Fruit fly (Drosophila melanogaster): Measurements from ENCODE around the gene Nepl6.
A peak's percentile ranks its signal among the peaks of the same experiment; 100 is the strongest.

Gene Nepl6

DNA sequence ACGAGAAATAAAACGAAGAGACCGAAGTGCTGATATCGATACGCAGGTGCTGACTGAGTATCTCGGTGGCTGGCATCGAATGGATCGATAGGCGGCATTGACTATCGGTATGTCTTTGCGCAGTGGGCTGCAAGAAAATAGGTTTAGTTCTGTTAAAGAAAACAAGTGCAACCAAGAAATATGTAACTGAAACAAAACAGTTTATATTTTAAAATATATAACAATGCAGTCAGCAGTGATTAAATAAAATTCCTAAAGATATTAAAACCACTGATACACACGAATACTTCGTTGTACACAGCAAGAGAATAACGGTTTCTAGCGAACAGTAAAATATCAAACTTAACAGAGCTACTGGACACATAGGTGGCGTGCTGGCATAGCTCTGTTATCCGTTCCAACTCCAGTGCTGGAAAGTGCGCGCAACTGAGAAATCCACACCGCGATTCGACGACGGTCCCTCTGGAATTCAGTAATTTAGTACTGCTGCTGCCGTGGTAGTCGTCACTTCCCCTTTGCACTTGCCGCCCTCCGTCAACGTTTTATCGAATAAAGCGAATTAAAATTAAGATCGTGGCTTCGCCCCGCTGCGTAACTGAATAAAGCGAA lies 46.8 kb downstream of the Nepl6 start, which contains the start of the genes Pez and Cpr (continued):
- TF ChIP-seq pan (optimal IDR thresholded peaks at IDR 0.05) (no peak), pan (GFP tag; optimal IDR thresholded peaks at IDR 0.05 in 1 of 2, IDR thresholded peaks at IDR 0.05 in 1 of 2) (peak in 1 of 2 experiments; percentile 24), esg (GFP tag; conservative IDR thresholded peaks at IDR 0.05) (no peak), dm (GFP tag; optimal IDR thresholded peaks at IDR 0.05) (peak; percentile 23), CG8944 (GFP tag; optimal IDR thresholded peaks at IDR 0.05) (no peak), Bdp1 (GFP tag; optimal IDR thresholded peaks at IDR 0.05) (no peak), CG16813 (GFP tag; IDR thresholded peaks at IDR 0.05; ENCODE audit: partially characterized antibody) (peak; percentile 83), rib (GFP tag; IDR thresholded peaks at IDR 0.05) (no peak), dati (GFP tag; IDR thresholded peaks at IDR 0.05) (no peak), bbx (GFP tag; IDR thresholded peaks at IDR 0.05; ENCODE audit: partially characterized antibody) (peak; percentile 82), Kr (GFP tag; optimal IDR thresholded peaks at IDR 0.05) (no peak), h (optimal IDR thresholded peaks at IDR 0.05) (no peak), CG4404 (GFP tag; IDR thresholded peaks at IDR 0.05) (no peak), tgo (GFP tag; IDR thresholded peaks at IDR 0.05) (no peak), CG9215 (GFP tag; IDR thresholded peaks at IDR 0.05) (no peak), Dref (GFP tag; IDR thresholded peaks at IDR 0.05) (peak; percentile 87), pzg (GFP tag; optimal IDR thresholded peaks at IDR 0.05) (peak; percentile 92), CG9797 (GFP tag; optimal IDR thresholded peaks at IDR 0.05) (peak; percentile 80), pb (GFP tag; optimal IDR thresholded peaks at IDR 0.05) (no peak), chif (GFP tag; optimal IDR thresholded peaks at IDR 0.05) (no peak), HLHmδ (GFP tag; optimal IDR thresholded peaks at IDR 0.05) (peak; percentile 89), run (tag; optimal IDR thresholded peaks at IDR 0.05) (no peak), GATAe (GFP tag; conservative IDR thresholded peaks at IDR 0.05) (no peak), lab (GFP tag; optimal IDR thresholded peaks at IDR 0.05) (peak; percentile 70), caup (GFP tag; optimal IDR thresholded peaks at IDR 0.05; ENCODE audit: severe bottlenecking) (no peak), nau (GFP tag; optimal IDR thresholded peaks at IDR 0.05) (no peak), CG17612 (GFP tag; IDR thresholded peaks at IDR 0.05) (no peak), CG32532 (GFP tag; IDR thresholded peaks at IDR 0.05) (peak; percentile 53), Hmr (GFP tag; optimal IDR thresholded peaks at IDR 0.05) (peak; percentile 86), CG10321 (GFP tag; IDR thresholded peaks at IDR 0.05) (no peak), lola (GFP tag; optimal IDR thresholded peaks at IDR 0.05) (no peak), CG7271 (tag; optimal IDR thresholded peaks at IDR 0.05) (no peak), CG18262 (tag; optimal IDR thresholded peaks at IDR 0.05) (no peak), ac (GFP tag; optimal IDR thresholded peaks at IDR 0.05) (no peak), CG7556 (GFP tag; optimal IDR thresholded peaks at IDR 0.05) (no peak), emc (GFP tag; optimal IDR thresholded peaks at IDR 0.05) (no peak), Elba2 (GFP tag; optimal IDR thresholded peaks at IDR 0.05) (no peak), CG13624 (GFP tag; optimal IDR thresholded peaks at IDR 0.05) (peak; percentile 36), Hr51 (GFP tag; optimal IDR thresholded peaks at IDR 0.05) (no peak), nmo (GFP tag; optimal IDR thresholded peaks at IDR 0.05) (peak; percentile 9), MESR4 (GFP tag; optimal IDR thresholded peaks at IDR 0.05) (peak; percentile 69), Atf-2 (GFP tag; optimal IDR thresholded peaks at IDR 0.05) (no peak), so (GFP tag; IDR thresholded peaks at IDR 0.05) (peak; percentile 61; the same call in 1 of the 3 replicates), Dip2 (GFP tag; IDR thresholded peaks at IDR 0.05) (peak; percentile 92), stwl (tag; optimal IDR thresholded peaks at IDR 0.05) (peak; percentile 59), onecut (GFP tag; IDR thresholded peaks at IDR 0.05) (peak; percentile 37; the same call in 1 of the 2 replicates), Doc2 (GFP tag; IDR thresholded peaks at IDR 0.05) (no peak), nom (GFP tag; optimal IDR thresholded peaks at IDR 0.05) (no peak), Sry-β (GFP tag; optimal IDR thresholded peaks at IDR 0.05) (no peak), gro (GFP tag; optimal IDR thresholded peaks at IDR 0.05) (peak; percentile 46)

All from whole organism, embryonic.